Fruit fly (Drosophila melanogaster) whole organism, embryonic: Measurements from ENCODE around the gene Pka-C1.
A peak's percentile ranks its signal among the peaks of the same experiment; 100 is the strongest.

Source experiments
- CG1024 ChIP-seq: fragments of 200-800 bp; sonication (Bioruptor generic); IDR thresholded peaks from 2 replicates; pipeline ENCODE4 v1.3.6; 2022; ENCODE audit warnings: missing biosample characterization, missing genetic modification characterization
- CG10431 ChIP-seq: fragments of 200-800 bp; sonication (Bioruptor generic); optimal IDR thresholded peaks from 3 replicates; lab custom pipeline; 2018; ENCODE audit warnings: missing biosample characterization, mild to moderate bottlenecking, missing genetic modification characterization
- CG10654 ChIP-seq: fragments of 200-800 bp; sonication (Bioruptor generic); optimal IDR thresholded peaks from 2 replicates; lab custom pipeline; 2016; ENCODE audit warnings: missing biosample characterization, missing genetic modification characterization
- CG11504 ChIP-seq: fragments of 200-800 bp; sonication (Bioruptor generic); optimal IDR thresholded peaks from 3 replicates; lab custom pipeline; 2019; ENCODE audit warnings: missing biosample characterization, mild to moderate bottlenecking, missing genetic modification characterization, moderate library complexity
- CG12299 ChIP-seq: fragments of 200-800 bp; sonication (Bioruptor generic); optimal IDR thresholded peaks from 2 replicates; lab custom pipeline; 2018; ENCODE audit warnings: missing biosample characterization, mild to moderate bottlenecking, missing genetic modification characterization
- CG12769 ChIP-seq: fragments of 200-800 bp; sonication (Bioruptor generic); optimal IDR thresholded peaks from 2 replicates; lab custom pipeline; 2019; ENCODE audit warnings: missing biosample characterization, mild to moderate bottlenecking, missing genetic modification characterization, moderate library complexity
- CG13287 ChIP-seq: fragments of 200-800 bp; sonication (Bioruptor generic); IDR thresholded peaks from 2 replicates; pipeline ENCODE4 v1.3.6; 2022; ENCODE audit warnings: missing biosample characterization, missing genetic modification characterization; ENCODE audit not compliant: partially characterized antibody
- CG13296 ChIP-seq: fragments of 200-800 bp; sonication (Bioruptor generic); optimal IDR thresholded peaks from 3 replicates; lab custom pipeline; 2018; ENCODE audit warnings: missing biosample characterization, mild to moderate bottlenecking, missing genetic modification characterization
- CG15011 ChIP-seq: fragments of 200-800 bp; sonication (Bioruptor generic); optimal IDR thresholded peaks from 3 replicates; lab custom pipeline; 2018; ENCODE audit warnings: missing biosample characterization, mild to moderate bottlenecking, missing genetic modification characterization
- CG1602 ChIP-seq: fragments of 200-800 bp; sonication (Bioruptor generic); optimal IDR thresholded peaks from 3 replicates; lab custom pipeline; 2016; ENCODE audit warnings: missing biosample characterization, missing genetic modification characterization
- CG1647 ChIP-seq: fragments of 200-800 bp; sonication (Bioruptor generic); optimal IDR thresholded peaks from 3 replicates; lab custom pipeline; 2016; ENCODE audit warnings: missing biosample characterization, missing genetic modification characterization
- CG16863 ChIP-seq: fragments of 200-800 bp; sonication (Bioruptor generic); optimal IDR thresholded peaks from 3 replicates; lab custom pipeline; 2016; ENCODE audit warnings: missing biosample characterization, missing genetic modification characterization
- CG17359 ChIP-seq: fragments of 200-800 bp; sonication (Bioruptor generic); optimal IDR thresholded peaks from 3 replicates; lab custom pipeline; 2018; ENCODE audit warnings: missing biosample characterization, mild to moderate bottlenecking, missing genetic modification characterization, moderate library complexity
- CG17802 ChIP-seq: fragments of 200-800 bp; sonication (Bioruptor generic); optimal IDR thresholded peaks from 2 replicates; lab custom pipeline; 2018; ENCODE audit warnings: missing biosample characterization, mild to moderate bottlenecking, missing genetic modification characterization, moderate library complexity
- CG18476 ChIP-seq: fragments of 200-800 bp; sonication (Bioruptor generic); optimal IDR thresholded peaks from 2 replicates; lab custom pipeline; 2016; ENCODE audit warnings: missing biosample characterization, mild to moderate bottlenecking, missing genetic modification characterization
- CG18764 ChIP-seq: fragments of 200-800 bp; sonication (Bioruptor generic); optimal IDR thresholded peaks from 3 replicates; lab custom pipeline; 2016; ENCODE audit warnings: missing biosample characterization, missing genetic modification characterization
- CG30020 ChIP-seq: fragments of 200-800 bp; optimal IDR thresholded peaks from 2 replicates; lab custom pipeline; 2019; ENCODE audit warnings: missing biosample characterization, mild to moderate bottlenecking, missing genetic modification characterization, moderate library complexity
- CG30431 ChIP-seq: fragments of 200-800 bp; sonication (Bioruptor generic); optimal IDR thresholded peaks from 2 replicates; lab custom pipeline; 2017; ENCODE audit warnings: missing biosample characterization, missing genetic modification characterization
- CG31224 ChIP-seq: fragments of 200-800 bp; sonication (Bioruptor generic); IDR thresholded peaks from 2 replicates; pipeline ENCODE4 v1.3.6; 2022; ENCODE audit warnings: missing biosample characterization, missing genetic modification characterization
- CG31441 ChIP-seq: fragments of 200-800 bp; sonication (Bioruptor generic); IDR thresholded peaks from 2 replicates; pipeline ENCODE4 v1.3.6; 2022; ENCODE audit warnings: missing biosample characterization, missing genetic modification characterization
- CG4404 ChIP-seq: fragments of 200-800 bp; sonication (Bioruptor generic); IDR thresholded peaks from 2 replicates; pipeline ENCODE4 v1.3.6; 2022; ENCODE audit warnings: missing biosample characterization, missing genetic modification characterization
- CG6689 ChIP-seq: fragments of 200-800 bp; sonication (Bioruptor generic); IDR thresholded peaks from 2 replicates; pipeline ENCODE4 v1.3.6; 2022; ENCODE audit warnings: missing biosample characterization, missing genetic modification characterization
- CG7839 ChIP-seq: fragments of 200-800 bp; sonication (Bioruptor generic); optimal IDR thresholded peaks from 3 replicates; lab custom pipeline; 2018; ENCODE audit warnings: missing biosample characterization, mild to moderate bottlenecking, missing genetic modification characterization, moderate library complexity
- CG7963 ChIP-seq: fragments of 200-800 bp; sonication (Bioruptor generic); IDR thresholded peaks from 3 replicates; pipeline ENCODE4 v1.3.6; 2022; ENCODE audit warnings: missing biosample characterization, missing genetic modification characterization; ENCODE audit not compliant: partially characterized antibody
- CG7987 ChIP-seq: fragments of 200-800 bp; sonication (Bioruptor generic); optimal IDR thresholded peaks from 2 replicates; lab custom pipeline; 2018; ENCODE audit warnings: missing biosample characterization, mild to moderate bottlenecking, missing genetic modification characterization, moderate library complexity
- CG8359 ChIP-seq: fragments of 200-800 bp; sonication (Bioruptor generic); optimal IDR thresholded peaks from 2 replicates; lab custom pipeline; 2017; ENCODE audit warnings: missing biosample characterization, mild to moderate bottlenecking, missing genetic modification characterization, borderline replicate concordance
- CG8924 ChIP-seq: fragments of 200-800 bp; optimal IDR thresholded peaks from 3 replicates; lab custom pipeline; 2019; ENCODE audit warnings: missing biosample characterization, mild to moderate bottlenecking, missing genetic modification characterization, moderate library complexity
- CG9797 ChIP-seq: fragments of 200-800 bp; sonication (Bioruptor generic); optimal IDR thresholded peaks from 3 replicates; lab custom pipeline; 2018; ENCODE audit warnings: missing biosample characterization, mild to moderate bottlenecking, missing genetic modification characterization
- CHES-1-like ChIP-seq: fragments of 200-800 bp; sonication (Bioruptor generic); optimal IDR thresholded peaks from 2 replicates; lab custom pipeline; 2016; ENCODE audit warnings: missing biosample characterization, missing genetic modification characterization
- D ChIP-seq, 2 experiments: fragments of 200-800 bp in 1 of 2; fragments of >200 bp in 1 of 2; sonication (Bioruptor generic) in 1 of 2; optimal IDR thresholded peaks; 2 replicates in 1 of 2; 3 replicates in 1 of 2; lab custom pipeline; 2017; ENCODE audit warnings: mild to moderate bottlenecking in 1 of 2, missing biosample characterization in 1 of 2, missing genetic modification characterization in 1 of 2, missing genetic modification reagents in 1 of 2
- Dek ChIP-seq: fragments of 200-800 bp; sonication (Bioruptor generic); optimal IDR thresholded peaks from 3 replicates; lab custom pipeline; 2019; ENCODE audit warnings: missing biosample characterization, mild to moderate bottlenecking, missing genetic modification characterization, moderate library complexity
- Fer3 ChIP-seq: fragments of 200-800 bp; sonication (Bioruptor generic); optimal IDR thresholded peaks from 2 replicates; lab custom pipeline; 2018; ENCODE audit warnings: missing biosample characterization, mild to moderate bottlenecking, missing genetic modification characterization, moderate library complexity
- GATAe ChIP-seq: fragments of 200-800 bp; sonication (Bioruptor generic); conservative IDR thresholded peaks from 2 replicates; pipeline ENCODE4 v1.3.6; 2022; ENCODE audit warnings: missing biosample characterization, missing genetic modification characterization
- ash1 ChIP-seq: fragments of 200-800 bp; sonication (Bioruptor generic); optimal IDR thresholded peaks from 2 replicates; lab custom pipeline; 2018; ENCODE audit warnings: missing biosample characterization, mild to moderate bottlenecking, missing genetic modification characterization
- bbx ChIP-seq: fragments of 200-800 bp; sonication (Bioruptor generic); IDR thresholded peaks from 2 replicates; pipeline ENCODE4 v1.3.6; 2022; ENCODE audit warnings: missing biosample characterization, missing genetic modification characterization; ENCODE audit not compliant: partially characterized antibody
- bigmax ChIP-seq: fragments of 200-800 bp; sonication (Bioruptor generic); optimal IDR thresholded peaks from 2 replicates; lab custom pipeline; 2018; ENCODE audit warnings: missing biosample characterization, mild to moderate bottlenecking, missing genetic modification characterization
- br ChIP-seq: fragments of >200 bp; optimal IDR thresholded peaks from 2 replicates; lab custom pipeline; 2017
- caup ChIP-seq: fragments of 200-800 bp; sonication (Bioruptor generic); optimal IDR thresholded peaks from 3 replicates; lab custom pipeline; 2017; ENCODE audit warnings: missing biosample characterization, mild to moderate bottlenecking, missing genetic modification characterization, moderate library complexity; ENCODE audit not compliant: severe bottlenecking
- chm ChIP-seq: fragments of 200-800 bp; sonication (Bioruptor generic); IDR thresholded peaks from 2 replicates; pipeline ENCODE4 v1.3.6; 2022; ENCODE audit warnings: missing biosample characterization, missing genetic modification characterization
- fru ChIP-seq: fragments of >200 bp; optimal IDR thresholded peaks from 2 replicates; lab custom pipeline; 2017
- grn ChIP-seq: fragments of 200-800 bp; sonication (Bioruptor generic); optimal IDR thresholded peaks from 3 replicates; lab custom pipeline; 2017; ENCODE audit warnings: missing biosample characterization, missing genetic modification characterization
- gro ChIP-seq: fragments of 200-800 bp; sonication (Bioruptor generic); optimal IDR thresholded peaks from 2 replicates; lab custom pipeline; 2016; ENCODE audit warnings: missing biosample characterization, missing genetic modification characterization
- insv ChIP-seq, 2 experiments: fragments of 200-800 bp; sonication (Bioruptor generic); optimal IDR thresholded peaks; 3 replicates each; lab custom pipeline; 2016 to 2018; ENCODE audit warnings: missing biosample characterization in 2 of 2, missing genetic modification characterization in 2 of 2
- p53 ChIP-seq: fragments of 200-800 bp; sonication (Bioruptor generic); optimal IDR thresholded peaks from 2 replicates; lab custom pipeline; 2016; ENCODE audit warnings: missing biosample characterization, missing genetic modification characterization
- repo ChIP-seq: fragments of 200-800 bp; sonication (Bioruptor generic); optimal IDR thresholded peaks from 2 replicates; lab custom pipeline; 2016; ENCODE audit warnings: missing biosample characterization, missing genetic modification characterization
- rib ChIP-seq: fragments of 200-800 bp; sonication (Bioruptor generic); IDR thresholded peaks from 2 replicates; pipeline ENCODE4 v1.3.6; 2022; ENCODE audit warnings: missing biosample characterization, missing genetic modification characterization
- slp2 ChIP-seq: fragments of 200-800 bp; sonication (Bioruptor generic); optimal IDR thresholded peaks from 2 replicates; lab custom pipeline; 2016; ENCODE audit warnings: missing biosample characterization, missing genetic modification characterization
- trem ChIP-seq: fragments of 200-800 bp; optimal IDR thresholded peaks from 3 replicates; lab custom pipeline; 2019; ENCODE audit warnings: missing biosample characterization, mild to moderate bottlenecking, missing genetic modification characterization, moderate library complexity
- twi ChIP-seq: fragments of 200-800 bp; optimal IDR thresholded peaks from 2 replicates; lab custom pipeline; 2019; ENCODE audit warnings: missing biosample characterization, mild to moderate bottlenecking, missing genetic modification characterization, moderate library complexity
- z ChIP-seq: fragments of 200-800 bp; sonication (Bioruptor generic); IDR thresholded peaks from 3 replicates; pipeline ENCODE4 v1.3.6; 2022; ENCODE audit warnings: missing biosample characterization, missing genetic modification characterization

The Pka-C1 gene

dm6 chr2L:9633811-9634436 is 65.2 kb downstream of the Pka-C1 start, which contains the start of gene Apoltp (continued):
- TF ChIP-seq CG4404 (peak; percentile 42; the same call in 1 of the 2 replicates), gro (GFP tag; lab: Kevin White, UChicago) (no peak), CG1602 (no peak), CG9797 (GFP tag; lab: Kevin White, UChicago) (no peak), CG30020 (tag; lab: Kevin White, UChicago) (no peak), rib (GFP tag; lab: Robert Waterston, UW) (peak; percentile 62; the same call in 1 of the 2 replicates), bbx (GFP tag; lab: Robert Waterston, UW) (no peak), CG8924 (peak; percentile 59), CHES-1-like (GFP tag; lab: Kevin White, UChicago) (no peak), twi (tag; lab: Kevin White, UChicago) (no peak), chm (GFP tag; lab: Robert Waterston, UW) (peak; percentile 31; the same call in 1 of the 2 replicates), br (no peak), CG18476 (GFP tag; lab: Kevin White, UChicago) (peak; percentile 56), CG8359 (GFP tag; lab: Kevin White, UChicago) (peak; percentile 4), CG30431 (GFP tag; lab: Kevin White, UChicago) (no peak), CG7987 (GFP tag; lab: Kevin White, UChicago) (peak; percentile 14), z (GFP tag; lab: Robert Waterston, UW) (no peak), CG12299 (tag; lab: Kevin White, UChicago) (no peak), CG12769 (tag; lab: Kevin White, UChicago) (no peak), Fer3 (tag; lab: Kevin White, UChicago) (peak; percentile 79), CG6689 (GFP tag; lab: Robert Waterston, UW) (peak; percentile 64), ash1 (no peak), CG1024 (GFP tag; lab: Robert Waterston, UW) (peak; percentile 59), CG11504 (tag; lab: Kevin White, UChicago) (no peak), CG31441 (GFP tag; lab: Robert Waterston, UW) (peak; percentile 74), CG13296 (GFP tag; lab: Kevin White, UChicago) (peak; percentile 72), p53 (no peak), CG31224 (GFP tag; lab: Robert Waterston, UW) (peak; percentile 58), CG10654 (GFP tag; lab: Kevin White, UChicago) (peak; percentile 37), CG16863 (no peak), slp2 (GFP tag; lab: Kevin White, UChicago) (no peak), CG15011 (GFP tag; lab: Kevin White, UChicago) (peak; percentile 46), CG17802 (peak; percentile 8), D (optimal IDR thresholded peaks at IDR 0.05; lab: Kevin White, UChicago) (no peak), D (GFP tag; optimal IDR thresholded peaks at IDR 0.05; lab: Kevin White, UChicago) (peak; percentile 54), repo (GFP tag; lab: Kevin White, UChicago) (no peak), bigmax (GFP tag; lab: Kevin White, UChicago) (no peak), grn (GFP tag; lab: Kevin White, UChicago) (peak; percentile 68), trem (tag; lab: Kevin White, UChicago) (peak; percentile 52), GATAe (GFP tag; lab: Robert Waterston, UW) (no peak), CG7839 (tag; lab: Kevin White, UChicago) (peak; percentile 83), CG1647 (GFP tag; lab: Kevin White, UChicago) (peak; percentile 1), fru (lab: Kevin White, UChicago) (no peak), CG13287 (GFP tag; lab: Robert Waterston, UW) (no peak), CG10431 (GFP tag; lab: Kevin White, UChicago) (no peak), insv (GFP tag; optimal IDR thresholded peaks at IDR 0.05; lab: Kevin White, UChicago) (no peak), CG18764 (peak; percentile 46), CG17359 (tag; lab: Kevin White, UChicago) (peak; percentile 81), Dek (tag; lab: Kevin White, UChicago) (peak; percentile 68), CG7963 (GFP tag; lab: Robert Waterston, UW) (no peak), caup (GFP tag; lab: Kevin White, UChicago) (peak; percentile 83)
